Fruit fly (Drosophila melanogaster): ENCODE results near the gene GMF.

Gene GMF

DNA sequence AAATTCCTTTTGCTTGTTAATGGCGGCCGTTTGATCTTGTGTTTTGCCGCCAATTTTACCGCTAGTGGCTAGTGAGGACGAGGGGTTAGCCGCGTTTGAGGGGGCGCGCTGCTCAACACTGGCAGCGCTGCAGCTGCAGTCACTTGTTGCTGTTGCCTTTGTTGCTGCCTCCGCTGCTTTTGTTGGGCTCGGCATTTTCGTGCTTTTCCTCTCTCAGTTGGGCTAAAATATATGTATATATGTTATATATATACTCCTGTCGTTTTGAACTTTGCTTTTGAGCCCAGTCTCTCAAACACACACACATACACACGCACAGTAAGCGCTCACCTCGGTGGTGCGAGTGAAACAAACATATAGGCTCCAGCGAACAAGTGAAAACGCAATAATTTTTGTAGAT lies 22.1 kb upstream of the GMF start:
- TF ChIP-seq CG15710 (tag; optimal IDR thresholded peaks at IDR 0.05) = no peak
- TF ChIP-seq Snoo (tag; optimal IDR thresholded peaks at IDR 0.05) = peak; percentile 10
- TF ChIP-seq CG12605 (GFP tag; IDR thresholded peaks at IDR 0.05) = peak; percentile 92
- peak; percentile 13 for TF ChIP-seq CG14655 (GFP tag; optimal IDR thresholded peaks at IDR 0.05)
- TF ChIP-seq CG32121 (GFP tag; IDR thresholded peaks at IDR 0.05) = peak; percentile 32; the same call in 1 of the 2 replicates
- no peak for TF ChIP-seq CG17806 (tag; optimal IDR thresholded peaks at IDR 0.05)
- TF ChIP-seq CG13204 (GFP tag; optimal IDR thresholded peaks at IDR 0.05) = peak; percentile 78
- peak; percentile 60 for TF ChIP-seq EcR (GFP tag; optimal IDR thresholded peaks at IDR 0.05)
- peak; percentile 57 for TF ChIP-seq Pif1B (GFP tag; optimal IDR thresholded peaks at IDR 0.05)
- TF ChIP-seq Ets98B (GFP tag; IDR thresholded peaks at IDR 0.05) = peak; percentile 31; the same call in 1 of the 2 replicates
- TF ChIP-seq CG4496 (GFP tag; IDR thresholded peaks at IDR 0.05) = peak; percentile 79
- peak; percentile 36 for TF ChIP-seq Pif1A (GFP tag; optimal IDR thresholded peaks at IDR 0.05)
- no peak for TF ChIP-seq CG9948 (tag; optimal IDR thresholded peaks at IDR 0.05)
- TF ChIP-seq D1 (tag; optimal IDR thresholded peaks at IDR 0.05) = no peak
- TF ChIP-seq fd96Ca (GFP tag; IDR thresholded peaks at IDR 0.05) = peak; percentile 35; the same call in 1 of the 3 replicates
- no peak for TF ChIP-seq rn (GFP tag; IDR thresholded peaks at IDR 0.05)
- peak; percentile 8 for TF ChIP-seq CG8159 (tag; optimal IDR thresholded peaks at IDR 0.05)

DNA sequence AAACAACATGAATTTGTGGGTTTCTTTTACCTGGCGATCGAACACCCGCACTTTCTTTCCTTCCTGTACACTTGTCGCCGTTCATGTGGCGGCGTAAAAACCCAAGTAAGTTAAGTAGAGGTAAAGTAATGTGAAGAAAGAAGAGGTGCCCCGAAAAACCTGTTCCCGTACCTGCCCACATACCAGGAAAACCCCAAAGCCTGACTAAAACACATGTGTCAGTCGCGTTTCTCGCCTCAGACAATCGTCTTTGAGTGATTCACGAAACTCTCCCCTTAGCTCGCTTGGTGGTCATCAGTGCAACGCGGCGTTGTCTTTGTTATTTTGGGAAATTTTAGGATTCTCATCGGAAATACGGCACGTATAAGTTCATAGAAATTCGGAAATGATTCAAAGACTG lies 20.8 kb upstream of the GMF start:
- no peak for TF ChIP-seq CG13204 (GFP tag; optimal IDR thresholded peaks at IDR 0.05)
- no peak for TF ChIP-seq Ets98B (GFP tag; IDR thresholded peaks at IDR 0.05)
- no peak for TF ChIP-seq D1 (tag; optimal IDR thresholded peaks at IDR 0.05)
- no peak for TF ChIP-seq Pif1A (GFP tag; optimal IDR thresholded peaks at IDR 0.05)
- TF ChIP-seq CG15710 (tag; optimal IDR thresholded peaks at IDR 0.05) = no peak

dm6 chr2L:16321872-16322631 lies 19.3 kb upstream of the GMF start:
- no peak for TF ChIP-seq Snoo (tag; optimal IDR thresholded peaks at IDR 0.05)
- TF ChIP-seq CG8159 (tag; optimal IDR thresholded peaks at IDR 0.05) = no peak
- TF ChIP-seq CG9948 (tag; optimal IDR thresholded peaks at IDR 0.05) = no peak
- TF ChIP-seq CG8301 (tag; optimal IDR thresholded peaks at IDR 0.05) = no peak
- TF ChIP-seq gl (tag; optimal IDR thresholded peaks at IDR 0.05) = no peak
- TF ChIP-seq Pif1B (GFP tag; optimal IDR thresholded peaks at IDR 0.05) = no peak
- TF ChIP-seq Pif1A (GFP tag; optimal IDR thresholded peaks at IDR 0.05) = no peak
- TF ChIP-seq CG14655 (GFP tag; optimal IDR thresholded peaks at IDR 0.05) = no peak
- no peak for TF ChIP-seq D1 (tag; optimal IDR thresholded peaks at IDR 0.05)
- no peak for TF ChIP-seq CG13204 (GFP tag; optimal IDR thresholded peaks at IDR 0.05)
- TF ChIP-seq CG32121 (GFP tag; IDR thresholded peaks at IDR 0.05) = no peak
- TF ChIP-seq CG15710 (tag; optimal IDR thresholded peaks at IDR 0.05) = no peak
- TF ChIP-seq CG10348 (GFP tag; IDR thresholded peaks at IDR 0.05) = no peak
- TF ChIP-seq rn (GFP tag; IDR thresholded peaks at IDR 0.05) = no peak
- no peak for TF ChIP-seq CG17806 (tag; optimal IDR thresholded peaks at IDR 0.05)
- TF ChIP-seq CG34367 (tag; optimal IDR thresholded peaks at IDR 0.05) = no peak

DNA sequence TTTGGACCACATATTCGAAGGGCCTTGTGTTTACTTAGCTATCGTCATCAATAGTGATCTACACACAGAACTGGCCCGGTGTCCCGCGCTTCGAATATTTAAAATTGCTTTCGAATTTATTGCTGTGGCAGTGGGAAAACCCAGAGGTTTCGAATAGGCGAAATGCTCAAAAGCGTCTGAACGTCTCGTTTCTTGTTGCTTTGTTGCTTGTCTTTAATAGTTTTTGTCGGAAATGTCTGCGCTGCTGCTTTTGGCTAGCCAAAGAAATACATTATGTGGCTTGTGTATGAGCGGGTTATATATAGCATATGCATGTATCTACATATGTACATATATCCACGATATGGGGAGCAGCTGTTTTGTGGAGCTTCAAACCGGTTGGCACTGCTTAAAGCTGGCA lies 18.5 kb upstream of the GMF start:
- 0 out of 3 replicates have a peak, but pooled peaks have one; percentile 23 for TF ChIP-seq CG4496 (GFP tag; IDR thresholded peaks at IDR 0.05)
- TF ChIP-seq CG32121 (GFP tag; IDR thresholded peaks at IDR 0.05) = no peak
- TF ChIP-seq CG8301 (tag; optimal IDR thresholded peaks at IDR 0.05) = no peak
- no peak for TF ChIP-seq CG17806 (tag; optimal IDR thresholded peaks at IDR 0.05)
- TF ChIP-seq CG8159 (tag; optimal IDR thresholded peaks at IDR 0.05) = no peak

DNA sequence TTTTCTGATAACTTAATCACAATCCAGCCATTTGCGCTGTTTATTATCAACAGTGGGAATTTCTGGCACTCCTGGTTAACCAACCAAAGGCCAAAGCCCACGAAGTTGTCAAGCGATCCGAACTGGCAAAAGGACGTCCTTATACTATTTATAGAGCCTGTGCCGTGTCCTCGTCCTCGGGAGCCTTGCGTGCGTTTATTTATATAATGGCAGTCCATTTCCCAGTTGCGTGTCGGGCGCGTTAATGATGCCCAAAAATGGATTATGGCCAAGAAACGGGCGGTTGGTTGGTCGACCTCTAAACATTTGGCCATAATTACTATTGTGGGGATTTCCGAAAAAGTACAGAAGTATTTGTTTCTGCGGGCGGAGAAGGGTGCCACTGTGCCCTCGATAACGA lies 17.7 kb upstream of the GMF start:
- TF ChIP-seq CG12605 (GFP tag; IDR thresholded peaks at IDR 0.05) (no peak), rn (GFP tag; IDR thresholded peaks at IDR 0.05) (no peak), Pif1B (GFP tag; optimal IDR thresholded peaks at IDR 0.05) (no peak), CG9948 (tag; optimal IDR thresholded peaks at IDR 0.05) (no peak), CG13204 (GFP tag; optimal IDR thresholded peaks at IDR 0.05) (no peak), CG4496 (GFP tag; IDR thresholded peaks at IDR 0.05) (no peak)

dm6 chr2L:16319743-16320142 lies 17.0 kb upstream of the GMF start:
- no peak for TF ChIP-seq CG34367 (tag; optimal IDR thresholded peaks at IDR 0.05)

- TF ChIP-seq Ets98B (GFP tag; IDR thresholded peaks at IDR 0.05) (no peak), Pif1A (GFP tag; optimal IDR thresholded peaks at IDR 0.05) (no peak), CG17806 (tag; optimal IDR thresholded peaks at IDR 0.05) (no peak), CG32121 (GFP tag; IDR thresholded peaks at IDR 0.05) (no peak), gl (tag; optimal IDR thresholded peaks at IDR 0.05) (no peak), CG15710 (tag; optimal IDR thresholded peaks at IDR 0.05) (no peak), CG10348 (GFP tag; IDR thresholded peaks at IDR 0.05) (no peak), CG13204 (GFP tag; optimal IDR thresholded peaks at IDR 0.05) (no peak), CG9948 (tag; optimal IDR thresholded peaks at IDR 0.05) (no peak), D1 (tag; optimal IDR thresholded peaks at IDR 0.05) (no peak), CG34367 (tag; optimal IDR thresholded peaks at IDR 0.05) (no peak), CG8159 (tag; optimal IDR thresholded peaks at IDR 0.05) (no peak), fd96Ca (GFP tag; IDR thresholded peaks at IDR 0.05) (no peak; the same call in 2 of the 3 replicates), EcR (GFP tag; optimal IDR thresholded peaks at IDR 0.05) (no peak), CG4496 (GFP tag; IDR thresholded peaks at IDR 0.05) (no peak), CG8301 (tag; optimal IDR thresholded peaks at IDR 0.05) (no peak), CG12605 (GFP tag; IDR thresholded peaks at IDR 0.05) (no peak)
Observed at dm6 chr2L:16317777-16318610, 15.2 kb upstream of the GMF start.

All from whole organism, pupa.